Worm (Caenorhabditis elegans): ENCODE measurements around the gene F17C11.6.

DNA sequence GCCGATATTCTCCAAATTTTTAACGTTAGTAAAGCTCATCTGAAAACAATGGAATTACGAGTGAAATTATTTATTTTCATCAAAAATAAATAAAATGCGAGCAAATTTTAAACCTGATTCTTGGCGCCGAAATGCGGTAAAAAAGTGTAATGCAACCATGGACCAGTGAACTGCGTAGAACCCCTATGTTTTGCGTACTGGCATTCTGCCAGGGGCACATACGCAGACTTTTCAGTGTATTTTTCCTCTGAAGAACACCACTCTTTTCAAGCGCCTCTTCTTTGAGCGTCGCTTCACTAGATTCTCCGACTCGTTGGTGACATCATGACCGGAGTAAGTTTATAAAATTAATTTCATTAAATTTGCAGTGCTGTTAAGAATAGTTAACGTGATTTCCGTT, 10.6 kb downstream of the F17C11.6 start, which contains the start of the genes ctf-4 and eef-1G:
- peak; percentile 95 for TF ChIP-seq dsc-1 (tag; optimal IDR thresholded peaks at IDR 0.05)
- TF ChIP-seq nhr-28 (tag; optimal IDR thresholded peaks at IDR 0.05) = no peak
- TF ChIP-seq nhr-237 (tag; optimal IDR thresholded peaks at IDR 0.05) = peak; percentile 89
- peak; percentile 97 for TF ChIP-seq tbx-2 (tag; optimal IDR thresholded peaks at IDR 0.05)
- peak; percentile 71 for TF ChIP-seq sup-37 (GFP tag; optimal IDR thresholded peaks at IDR 0.05)
- TF ChIP-seq nhr-71 (tag; optimal IDR thresholded peaks at IDR 0.05) = peak; percentile 98
- TF ChIP-seq ama-1 (optimal IDR thresholded peaks at IDR 0.05) = peak; percentile 51
- no peak for TF ChIP-seq snpc-4 (tag; optimal IDR thresholded peaks at IDR 0.05)
- TF ChIP-seq lin-39 (tag; optimal IDR thresholded peaks at IDR 0.05) = peak; percentile 82
- TF ChIP-seq ceh-82 (tag; optimal IDR thresholded peaks at IDR 0.05) = peak; percentile 88 to 98 (median 94)

Measured in whole organism, L1 larva.